Fruit fly (Drosophila melanogaster) whole organism, embryonic: ENCODE results near the gene CG14511.

Experiments used
- Awh ChIP-seq: fragments of 200-800 bp; sonication (Bioruptor generic); IDR thresholded peaks from 2 replicates; pipeline ENCODE4, ENCODE4 v1.3.6; 2022; ENCODE audit warnings: missing biosample characterization, missing genetic modification characterization
- BEAF-32 ChIP-seq: fragments of 200-800 bp; sonication (Bioruptor generic); optimal IDR thresholded peaks from 3 replicates; lab custom pipeline; 2017; ENCODE audit warnings: missing biosample characterization, missing genetic modification characterization, mild to moderate bottlenecking, moderate library complexity, missing genetic modification reagents
- CG10147 ChIP-seq: fragments of 200-800 bp; sonication (Bioruptor generic); optimal IDR thresholded peaks from 2 replicates; lab custom pipeline; 2019; ENCODE audit warnings: missing biosample characterization, mild to moderate bottlenecking, missing genetic modification characterization, moderate library complexity
- CG10274 ChIP-seq: fragments of 200-800 bp; sonication (Bioruptor generic); optimal IDR thresholded peaks from 3 replicates; lab custom pipeline; 2017; ENCODE audit warnings: missing biosample characterization, mild to moderate bottlenecking, missing genetic modification characterization
- CG10959 ChIP-seq: fragments of 200-800 bp; sonication (Bioruptor generic); IDR thresholded peaks from 2 replicates; pipeline ENCODE4 v1.3.6; 2022; ENCODE audit warnings: missing biosample characterization, missing genetic modification characterization
- CG13624 ChIP-seq: fragments of 200-800 bp; sonication (Bioruptor generic); optimal IDR thresholded peaks from 2 replicates; lab custom pipeline; 2016; ENCODE audit warnings: missing biosample characterization, missing genetic modification characterization
- CG15514 ChIP-seq: fragments of 200-800 bp; sonication (Bioruptor generic); optimal IDR thresholded peaks from 3 replicates; lab custom pipeline; 2017; ENCODE audit warnings: missing biosample characterization, missing genetic modification characterization, mild to moderate bottlenecking, moderate library complexity, missing genetic modification reagents
- CG16815 ChIP-seq: fragments of 200-800 bp; sonication (Bioruptor generic); optimal IDR thresholded peaks from 3 replicates; lab custom pipeline; 2017; ENCODE audit warnings: missing biosample characterization, mild to moderate bottlenecking, missing genetic modification characterization
- CG16863 ChIP-seq: fragments of 200-800 bp; sonication (Bioruptor generic); optimal IDR thresholded peaks from 3 replicates; lab custom pipeline; 2016; ENCODE audit warnings: missing biosample characterization, missing genetic modification characterization
- CG1792 ChIP-seq: fragments of 200-800 bp; sonication (Bioruptor generic); optimal IDR thresholded peaks from 2 replicates; lab custom pipeline; 2016; ENCODE audit warnings: missing biosample characterization, missing genetic modification characterization
- CG18011 ChIP-seq: fragments of 200-800 bp; sonication (Bioruptor generic); optimal IDR thresholded peaks from 2 replicates; lab custom pipeline; 2017; ENCODE audit warnings: missing biosample characterization, missing genetic modification characterization, mild to moderate bottlenecking, moderate library complexity, missing genotype
- CG3838 ChIP-seq: fragments of 200-800 bp; sonication (Bioruptor generic); optimal IDR thresholded peaks from 3 replicates; lab custom pipeline; 2016; ENCODE audit warnings: missing biosample characterization, missing genetic modification characterization
- CG7745 ChIP-seq: fragments of 200-800 bp; sonication (Bioruptor generic); optimal IDR thresholded peaks from 2 replicates; lab custom pipeline; 2018; ENCODE audit warnings: missing biosample characterization, mild to moderate bottlenecking, missing genetic modification characterization, moderate library complexity
- CG9215 ChIP-seq: fragments of 200-800 bp; sonication (Bioruptor generic); IDR thresholded peaks from 2 replicates; pipeline ENCODE4 v1.3.6; 2022; ENCODE audit warnings: missing biosample characterization, missing genetic modification characterization
- CG9797 ChIP-seq: fragments of 200-800 bp; sonication (Bioruptor generic); optimal IDR thresholded peaks from 3 replicates; lab custom pipeline; 2018; ENCODE audit warnings: missing biosample characterization, mild to moderate bottlenecking, missing genetic modification characterization
- Camta ChIP-seq: fragments of 200-800 bp; sonication (Bioruptor generic); optimal IDR thresholded peaks from 2 replicates; lab custom pipeline; 2016; ENCODE audit warnings: missing biosample characterization, missing genetic modification characterization
- Deaf1 ChIP-seq: fragments of 200-800 bp; optimal IDR thresholded peaks from 3 replicates; lab custom pipeline; 2019; ENCODE audit warnings: missing biosample characterization, mild to moderate bottlenecking, missing genetic modification characterization, moderate library complexity
- Dip3 ChIP-seq: fragments of 200-800 bp; sonication (Bioruptor generic); optimal IDR thresholded peaks from 3 replicates; lab custom pipeline; 2016; ENCODE audit warnings: missing biosample characterization, missing genetic modification characterization
- HLHmδ ChIP-seq: fragments of 200-800 bp; sonication (Bioruptor generic); optimal IDR thresholded peaks from 2 replicates; lab custom pipeline; 2018; ENCODE audit warnings: missing biosample characterization, mild to moderate bottlenecking, missing genetic modification characterization, moderate library complexity
- Hr51 ChIP-seq, 2 experiments: fragments of 200-800 bp; sonication (Bioruptor generic); optimal IDR thresholded peaks; 2 replicates in 1 of 2; 3 replicates in 1 of 2; lab custom pipeline; 2016 to 2018; ENCODE audit warnings: missing biosample characterization in 2 of 2, missing genetic modification characterization in 2 of 2, mild to moderate bottlenecking in 1 of 2, moderate library complexity in 1 of 2
- Oli ChIP-seq: fragments of 200-800 bp; sonication (Bioruptor generic); optimal IDR thresholded peaks from 2 replicates; lab custom pipeline; 2018; ENCODE audit warnings: missing biosample characterization, mild to moderate bottlenecking, missing genetic modification characterization, moderate library complexity
- Scr ChIP-seq: fragments of 200-800 bp; sonication (Bioruptor generic); IDR thresholded peaks from 2 replicates; pipeline ENCODE4 v1.3.6; 2022; ENCODE audit warnings: missing biosample characterization, missing genetic modification characterization; ENCODE audit not compliant: partially characterized antibody
- Sox100B ChIP-seq: fragments of 200-800 bp; sonication (Bioruptor generic); optimal IDR thresholded peaks from 3 replicates; lab custom pipeline; 2018; ENCODE audit warnings: missing biosample characterization, mild to moderate bottlenecking, missing genetic modification characterization
- Sox102F ChIP-seq: fragments of 200-800 bp; sonication (Bioruptor generic); optimal IDR thresholded peaks from 2 replicates; lab custom pipeline; 2018; ENCODE audit warnings: missing biosample characterization, mild to moderate bottlenecking, missing genetic modification characterization, moderate library complexity
- bigmax ChIP-seq: fragments of 200-800 bp; sonication (Bioruptor generic); optimal IDR thresholded peaks from 2 replicates; lab custom pipeline; 2018; ENCODE audit warnings: missing biosample characterization, mild to moderate bottlenecking, missing genetic modification characterization
- cad ChIP-seq: fragments of >200 bp; optimal IDR thresholded peaks from 2 replicates; lab custom pipeline; 2017; ENCODE audit warnings: missing biosample characterization, missing genetic modification characterization
- cwo ChIP-seq: fragments of 200-800 bp; sonication (Bioruptor generic); optimal IDR thresholded peaks from 3 replicates; lab custom pipeline; 2017; ENCODE audit warnings: missing biosample characterization, missing genetic modification characterization, mild to moderate bottlenecking, moderate library complexity, missing genetic modification reagents
- danr ChIP-seq: fragments of 200-800 bp; sonication (Bioruptor generic); IDR thresholded peaks from 2 replicates; pipeline ENCODE4 v1.3.6; 2022; ENCODE audit warnings: missing biosample characterization, missing genetic modification characterization
- disco-r ChIP-seq: fragments of 200-800 bp; sonication (Bioruptor generic); optimal IDR thresholded peaks from 2 replicates; lab custom pipeline; 2016; ENCODE audit warnings: missing biosample characterization, missing genetic modification characterization
- fd3F ChIP-seq: fragments of 200-800 bp; sonication (Bioruptor generic); optimal IDR thresholded peaks from 2 replicates; lab custom pipeline; 2018; ENCODE audit warnings: missing biosample characterization, mild to moderate bottlenecking, missing genetic modification characterization, moderate library complexity
- gcm2 ChIP-seq: fragments of 200-800 bp; sonication (Bioruptor generic); optimal IDR thresholded peaks from 2 replicates; lab custom pipeline; 2016; ENCODE audit warnings: missing biosample characterization, missing genetic modification characterization
- hbn ChIP-seq: fragments of 200-800 bp; sonication (Bioruptor generic); IDR thresholded peaks from 2 replicates; pipeline ENCODE4 v1.3.6; 2022; ENCODE audit warnings: missing biosample characterization, missing genetic modification characterization; ENCODE audit not compliant: partially characterized antibody
- jigr1 ChIP-seq: fragments of 200-800 bp; sonication (Bioruptor generic); IDR thresholded peaks from 3 replicates; pipeline ENCODE4 v1.3.6; 2022; ENCODE audit warnings: missing biosample characterization, missing genetic modification characterization
- jumu ChIP-seq: fragments of 200-800 bp; sonication (Bioruptor generic); optimal IDR thresholded peaks from 3 replicates; lab custom pipeline; 2016; ENCODE audit warnings: missing biosample characterization, missing genetic modification characterization
- nom ChIP-seq: fragments of 200-800 bp; sonication (Bioruptor generic); optimal IDR thresholded peaks from 2 replicates; lab custom pipeline; 2017; ENCODE audit warnings: missing biosample characterization, missing genetic modification characterization, mild to moderate bottlenecking, moderate library complexity, missing genetic modification reagents
- prd ChIP-seq, 3 experiments: fragments of >200 bp in 2 of 3; fragments of 200-800 bp in 1 of 3; sonication (Bioruptor generic) in 1 of 3; optimal IDR thresholded peaks in 2 of 3; IDR thresholded peaks in 1 of 3; 2 replicates in 2 of 3; 3 replicates in 1 of 3; pipeline versions ENCODE4 v1.3.6 to Lab custom; 2017 to 2022; ENCODE audit warnings: missing biosample characterization in 1 of 3, missing genetic modification characterization in 1 of 3
- pros ChIP-seq: fragments of 200-800 bp; sonication (Bioruptor generic); optimal IDR thresholded peaks from 3 replicates; lab custom pipeline; 2019; ENCODE audit warnings: missing biosample characterization, mild to moderate bottlenecking, missing genetic modification characterization, moderate library complexity
- run ChIP-seq: fragments of 200-800 bp; sonication (Bioruptor generic); optimal IDR thresholded peaks from 3 replicates; lab custom pipeline; 2018; ENCODE audit warnings: missing biosample characterization, mild to moderate bottlenecking, missing genetic modification characterization
- sc ChIP-seq, 3 experiments: fragments of >200 bp in 2 of 3; fragments of 200-800 bp in 1 of 3; sonication (Bioruptor generic) in 1 of 3; optimal IDR thresholded peaks; 2 replicates in 2 of 3; 3 replicates in 1 of 3; lab custom pipeline; 2017; ENCODE audit warnings: mild to moderate bottlenecking in 1 of 3, missing biosample characterization in 1 of 3, missing genetic modification characterization in 1 of 3, missing genetic modification reagents in 1 of 3
- seq ChIP-seq: fragments of 200-800 bp; sonication (Bioruptor generic); IDR thresholded peaks from 2 replicates; pipeline ENCODE4 v1.3.6; 2022; ENCODE audit warnings: missing biosample characterization, missing genetic modification characterization
- sima ChIP-seq: fragments of 200-800 bp; sonication (Bioruptor generic); optimal IDR thresholded peaks from 2 replicates; lab custom pipeline; 2016; ENCODE audit warnings: missing biosample characterization, missing genetic modification characterization
- sna ChIP-seq: fragments of 200-800 bp; sonication (Bioruptor generic); IDR thresholded peaks from 2 replicates; pipeline ENCODE4 v1.3.6; 2022; ENCODE audit warnings: missing biosample characterization, missing genetic modification characterization; ENCODE audit not compliant: partially characterized antibody
- sob ChIP-seq: fragments of 200-800 bp; sonication (Bioruptor generic); IDR thresholded peaks from 2 replicates; pipeline ENCODE4 v1.3.6; 2022; ENCODE audit warnings: missing biosample characterization, missing genetic modification characterization
- sug ChIP-seq: fragments of 200-800 bp; optimal IDR thresholded peaks from 2 replicates; lab custom pipeline; 2019; ENCODE audit warnings: missing biosample characterization, mild to moderate bottlenecking, missing genetic modification characterization, moderate library complexity
- tx ChIP-seq: fragments of 200-800 bp; sonication (Bioruptor generic); optimal IDR thresholded peaks from 2 replicates; lab custom pipeline; 2016; ENCODE audit warnings: missing biosample characterization, missing genetic modification characterization
- unc-4 ChIP-seq: fragments of 200-800 bp; sonication (Bioruptor generic); IDR thresholded peaks from 2 replicates; pipeline ENCODE4 v1.3.6; 2022; ENCODE audit warnings: missing biosample characterization, missing genetic modification characterization; ENCODE audit not compliant: partially characterized antibody

Gene CG14511

dm6 chr3R:29112398-29113150 is 34.1 kb downstream of the CG14511 start, which contains the start of the genes alpha-Man-Ib and Pdhb (continued):
- no peak for TF ChIP-seq cad (GFP tag; lab: Kevin White, UChicago)
- TF ChIP-seq CG9797: peak; percentile 88
- TF ChIP-seq CG9215 (GFP tag; lab: Robert Waterston, UW): peak; percentile 85
- TF ChIP-seq unc-4: 0 out of 2 replicates have a peak, but pooled peaks have one; percentile 38
- TF ChIP-seq Hr51 (GFP tag; optimal IDR thresholded peaks at IDR 0.05; lab: Kevin White, UChicago): peak in 1 of 2 experiments; percentile 60
- no peak for TF ChIP-seq sna
- no peak for TF ChIP-seq CG10147
- no peak for TF ChIP-seq disco-r
- no peak for TF ChIP-seq Deaf1
- TF ChIP-seq Oli (tag; lab: Kevin White, UChicago): no peak
- TF ChIP-seq Camta: peak; percentile 5
- peak; percentile 39 for TF ChIP-seq CG18011 (GFP tag; lab: Kevin White, UChicago)
- no peak for TF ChIP-seq sc (optimal IDR thresholded peaks at IDR 0.05; lab: Kevin White, UChicago)
- peak; percentile 33 for TF ChIP-seq sc (GFP tag; optimal IDR thresholded peaks at IDR 0.05; lab: Kevin White, UChicago)
- no peak for TF ChIP-seq Sox102F (GFP tag; lab: Kevin White, UChicago)
- TF ChIP-seq jumu: peak; percentile 6
- peak; percentile 33; the same call in 1 of the 2 replicates for TF ChIP-seq CG10959 (GFP tag; lab: Robert Waterston, UW)
- no peak for TF ChIP-seq prd (optimal IDR thresholded peaks at IDR 0.05; lab: Kevin White, UChicago)
- peak; percentile 91 for TF ChIP-seq prd (GFP tag; IDR thresholded peaks at IDR 0.05; lab: Robert Waterston, UW)
- TF ChIP-seq CG13624 (GFP tag; lab: Kevin White, UChicago): peak; percentile 32
- no peak for TF ChIP-seq CG3838 (GFP tag; lab: Kevin White, UChicago)
- no peak for TF ChIP-seq gcm2 (GFP tag; lab: Kevin White, UChicago)
- TF ChIP-seq sug (tag; lab: Kevin White, UChicago): peak; percentile 74
- TF ChIP-seq CG16815 (GFP tag; lab: Kevin White, UChicago): peak; percentile 80
- peak; percentile 83 for TF ChIP-seq CG15514 (GFP tag; lab: Kevin White, UChicago)
- peak; percentile 75 for TF ChIP-seq fd3F (GFP tag; lab: Kevin White, UChicago)
- TF ChIP-seq bigmax (GFP tag; lab: Kevin White, UChicago): no peak
- no peak for TF ChIP-seq hbn (GFP tag; lab: Robert Waterston, UW)
- no peak for TF ChIP-seq HLHmδ
- TF ChIP-seq CG7745 (tag; lab: Kevin White, UChicago): no peak
- TF ChIP-seq nom: peak; percentile 45
- TF ChIP-seq Sox100B (GFP tag; lab: Kevin White, UChicago): no peak
- TF ChIP-seq sob (GFP tag; lab: Robert Waterston, UW): peak; percentile 83; the same call in 1 of the 2 replicates
- peak; percentile 26 for TF ChIP-seq Dip3
- no peak for TF ChIP-seq pros (GFP tag; lab: Kevin White, UChicago)
- peak; percentile 57; the same call in 1 of the 3 replicates for TF ChIP-seq jigr1
- peak; percentile 63; the same call in 1 of the 2 replicates for TF ChIP-seq danr (GFP tag; lab: Robert Waterston, UW)
- TF ChIP-seq Scr (GFP tag; lab: Robert Waterston, UW): peak; percentile 37; the same call in 1 of the 2 replicates
- peak; percentile 54; the same call in 1 of the 2 replicates for TF ChIP-seq seq (GFP tag; lab: Robert Waterston, UW)
- no peak for TF ChIP-seq sima
- TF ChIP-seq tx (GFP tag; lab: Kevin White, UChicago): no peak
- peak; percentile 45 for TF ChIP-seq CG16863
- no peak for TF ChIP-seq CG1792
- peak; percentile 67 for TF ChIP-seq BEAF-32 (GFP tag; lab: Kevin White, UChicago)
- TF ChIP-seq cwo (GFP tag; lab: Kevin White, UChicago): peak; percentile 25
- peak; percentile 23 for TF ChIP-seq CG10274
- TF ChIP-seq run (tag; lab: Kevin White, UChicago): no peak
- TF ChIP-seq Awh: peak; percentile 43; the same call in 1 of the 2 replicates
